Fruit fly (Drosophila melanogaster) whole organism, embryonic: ENCODE results near the gene CG13482.
A peak's percentile ranks its signal among the peaks of the same experiment; 100 is the strongest.

ENCODE experiments used
- Abd-B ChIP-seq: fragments of 200-800 bp; sonication (Bioruptor generic); optimal IDR thresholded peaks from 2 replicates; lab custom pipeline; 2018; ENCODE audit warnings: missing biosample characterization, mild to moderate bottlenecking, missing genetic modification characterization, moderate library complexity
- Atf6 ChIP-seq: fragments of 200-800 bp; sonication (Bioruptor generic); IDR thresholded peaks from 2 replicates; pipeline ENCODE4 v1.3.6; 2022; ENCODE audit warnings: missing biosample characterization, missing genetic modification characterization
- BEAF-32 ChIP-seq: fragments of 200-800 bp; sonication (Bioruptor generic); optimal IDR thresholded peaks from 3 replicates; lab custom pipeline; 2017; ENCODE audit warnings: missing biosample characterization, missing genetic modification characterization, mild to moderate bottlenecking, moderate library complexity, missing genetic modification reagents
- CG10209 ChIP-seq: fragments of 200-800 bp; sonication (Bioruptor generic); optimal IDR thresholded peaks from 3 replicates; lab custom pipeline; 2017; ENCODE audit warnings: missing biosample characterization, mild to moderate bottlenecking, missing genetic modification characterization, missing genetic modification reagents
- CG10267 ChIP-seq: fragments of 200-800 bp; sonication (Bioruptor generic); optimal IDR thresholded peaks from 2 replicates; lab custom pipeline; 2018; ENCODE audit warnings: missing biosample characterization, mild to moderate bottlenecking, missing genetic modification characterization, moderate library complexity
- CG10431 ChIP-seq: fragments of 200-800 bp; sonication (Bioruptor generic); optimal IDR thresholded peaks from 3 replicates; lab custom pipeline; 2018; ENCODE audit warnings: missing biosample characterization, mild to moderate bottlenecking, missing genetic modification characterization
- CG10462 ChIP-seq: fragments of 200-800 bp; sonication (Bioruptor generic); optimal IDR thresholded peaks from 2 replicates; lab custom pipeline; 2016; ENCODE audit warnings: missing biosample characterization, missing genetic modification characterization
- CG10543 ChIP-seq: fragments of 200-800 bp; sonication (Bioruptor generic); optimal IDR thresholded peaks from 3 replicates; lab custom pipeline; 2017; ENCODE audit warnings: missing biosample characterization, mild to moderate bottlenecking, missing genetic modification characterization, moderate library complexity
- CG10565 ChIP-seq: fragments of 200-800 bp; sonication (Bioruptor generic); optimal IDR thresholded peaks from 3 replicates; lab custom pipeline; 2016; ENCODE audit warnings: missing biosample characterization, mild to moderate bottlenecking, missing genetic modification characterization
- CG10959 ChIP-seq: fragments of 200-800 bp; sonication (Bioruptor generic); IDR thresholded peaks from 2 replicates; pipeline ENCODE4 v1.3.6; 2022; ENCODE audit warnings: missing biosample characterization, missing genetic modification characterization
- CG10979 ChIP-seq: fragments of 200-800 bp; sonication (Bioruptor generic); optimal IDR thresholded peaks from 2 replicates; lab custom pipeline; 2018; ENCODE audit warnings: missing biosample characterization, mild to moderate bottlenecking, missing genetic modification characterization, moderate library complexity
- CG14014 ChIP-seq: fragments of 200-800 bp; sonication (Bioruptor generic); IDR thresholded peaks from 2 replicates; pipeline ENCODE4 v1.3.6; 2022; ENCODE audit warnings: missing biosample characterization, missing genetic modification characterization
- CG1529 ChIP-seq: fragments of 200-800 bp; sonication (Bioruptor generic); optimal IDR thresholded peaks from 3 replicates; lab custom pipeline; 2018; ENCODE audit warnings: missing biosample characterization, missing genetic modification characterization
- CG17361 ChIP-seq: fragments of 200-800 bp; sonication (Bioruptor generic); IDR thresholded peaks from 3 replicates; pipeline ENCODE4 v1.3.6; 2022; ENCODE audit warnings: missing biosample characterization, missing genetic modification characterization
- CG2712 ChIP-seq: fragments of 200-800 bp; optimal IDR thresholded peaks from 3 replicates; lab custom pipeline; 2019; ENCODE audit warnings: missing biosample characterization, mild to moderate bottlenecking, missing genetic modification characterization, moderate library complexity
- CG2875 ChIP-seq: fragments of 200-800 bp; sonication (Bioruptor generic); optimal IDR thresholded peaks from 2 replicates; lab custom pipeline; 2017; ENCODE audit warnings: missing biosample characterization, mild to moderate bottlenecking, missing genetic modification characterization, missing genetic modification reagents
- CG30403 ChIP-seq: fragments of 200-800 bp; sonication (Bioruptor generic); optimal IDR thresholded peaks from 3 replicates; lab custom pipeline; 2016; ENCODE audit warnings: missing biosample characterization, missing genetic modification characterization
- CG32767 ChIP-seq: fragments of 200-800 bp; sonication (Bioruptor generic); IDR thresholded peaks from 2 replicates; pipeline ENCODE4 v1.3.6; 2022; ENCODE audit warnings: missing biosample characterization, missing genetic modification characterization
- CG7271 ChIP-seq: fragments of 200-800 bp; sonication (Bioruptor generic); optimal IDR thresholded peaks from 2 replicates; lab custom pipeline; 2018; ENCODE audit warnings: missing biosample characterization, mild to moderate bottlenecking, missing genetic modification characterization, moderate library complexity
- CG8388 ChIP-seq: fragments of 200-800 bp; sonication (Bioruptor generic); optimal IDR thresholded peaks from 2 replicates; lab custom pipeline; 2019; ENCODE audit warnings: missing biosample characterization, mild to moderate bottlenecking, missing genetic modification characterization, moderate library complexity
- CG9437 ChIP-seq: fragments of 200-800 bp; sonication (Bioruptor generic); optimal IDR thresholded peaks from 2 replicates; lab custom pipeline; 2018; ENCODE audit warnings: missing biosample characterization, mild to moderate bottlenecking, missing genetic modification characterization
- CG9797 ChIP-seq: fragments of 200-800 bp; sonication (Bioruptor generic); optimal IDR thresholded peaks from 3 replicates; lab custom pipeline; 2018; ENCODE audit warnings: missing biosample characterization, mild to moderate bottlenecking, missing genetic modification characterization
- CrebB ChIP-seq: fragments of 200-800 bp; sonication (Bioruptor generic); optimal IDR thresholded peaks from 3 replicates; lab custom pipeline; 2018; ENCODE audit warnings: missing biosample characterization, mild to moderate bottlenecking, missing genetic modification characterization
- Hr3 ChIP-seq: fragments of 200-800 bp; sonication (Bioruptor generic); optimal IDR thresholded peaks from 3 replicates; lab custom pipeline; 2016; ENCODE audit warnings: missing biosample characterization, missing genetic modification characterization
- Hr78 ChIP-seq, 2 experiments: fragments of 200-800 bp in 1 of 2; fragments of >200 bp in 1 of 2; sonication (Bioruptor generic) in 1 of 2; optimal IDR thresholded peaks; 2 replicates each; lab custom pipeline; 2017 to 2019; ENCODE audit warnings: missing biosample characterization in 2 of 2, missing genetic modification characterization in 2 of 2, mild to moderate bottlenecking in 1 of 2, moderate library complexity in 1 of 2
- Jarid2 ChIP-seq: fragments of 200-800 bp; sonication (Bioruptor generic); optimal IDR thresholded peaks from 3 replicates; lab custom pipeline; 2017; ENCODE audit warnings: mild to moderate bottlenecking, missing biosample characterization, missing genetic modification reagents, missing genetic modification characterization
- Lhr ChIP-seq: fragments of 200-800 bp; sonication (Bioruptor generic); optimal IDR thresholded peaks from 3 replicates; lab custom pipeline; 2017; ENCODE audit warnings: mild to moderate bottlenecking, missing biosample characterization, missing genetic modification reagents, missing genetic modification characterization
- Lpt ChIP-seq: fragments of >200 bp; optimal IDR thresholded peaks from 2 replicates; lab custom pipeline; 2018; ENCODE audit warnings: missing biosample characterization, missing genetic modification characterization
- NFAT ChIP-seq: fragments of 200-800 bp; sonication (Bioruptor generic); IDR thresholded peaks from 2 replicates; pipeline ENCODE4 v1.3.6; 2022; ENCODE audit warnings: missing biosample characterization, missing genetic modification characterization
- Optix ChIP-seq: fragments of 200-800 bp; sonication (Bioruptor generic); IDR thresholded peaks from 3 replicates; pipeline ENCODE4 v1.3.6; 2022; ENCODE audit warnings: missing biosample characterization, missing genetic modification characterization
- Ptx1 ChIP-seq: fragments of 200-800 bp; sonication (Bioruptor generic); IDR thresholded peaks from 2 replicates; pipeline ENCODE4 v1.3.6; 2022; ENCODE audit warnings: missing biosample characterization, missing genetic modification characterization
- Vsx1 ChIP-seq: fragments of 200-800 bp; sonication (Bioruptor generic); optimal IDR thresholded peaks from 2 replicates; lab custom pipeline; 2017; ENCODE audit warnings: missing biosample characterization, mild to moderate bottlenecking, missing genetic modification characterization, missing genetic modification reagents
- ato ChIP-seq: fragments of 200-800 bp; sonication (Bioruptor generic); IDR thresholded peaks from 2 replicates; pipeline ENCODE4 v1.3.6; 2022; ENCODE audit warnings: missing biosample characterization, missing genetic modification characterization; ENCODE audit not compliant: partially characterized antibody
- caup ChIP-seq: fragments of 200-800 bp; sonication (Bioruptor generic); optimal IDR thresholded peaks from 3 replicates; lab custom pipeline; 2017; ENCODE audit warnings: missing biosample characterization, mild to moderate bottlenecking, missing genetic modification characterization, moderate library complexity; ENCODE audit not compliant: severe bottlenecking
- da ChIP-seq: fragments of 200-800 bp; sonication (Bioruptor generic); optimal IDR thresholded peaks from 2 replicates; lab custom pipeline; 2016; ENCODE audit warnings: missing biosample characterization, missing genetic modification characterization
- dmrt99B ChIP-seq: fragments of 200-800 bp; sonication (Bioruptor generic); optimal IDR thresholded peaks from 2 replicates; lab custom pipeline; 2018; ENCODE audit warnings: missing biosample characterization, mild to moderate bottlenecking, missing genetic modification characterization, moderate library complexity
- ewg ChIP-seq: fragments of 200-800 bp; sonication (Bioruptor generic); optimal IDR thresholded peaks from 3 replicates; lab custom pipeline; 2017; ENCODE audit warnings: mild to moderate bottlenecking, missing biosample characterization, missing genetic modification reagents, missing genetic modification characterization
- fd102C ChIP-seq: fragments of 200-800 bp; sonication (Bioruptor generic); optimal IDR thresholded peaks from 2 replicates; lab custom pipeline; 2018; ENCODE audit warnings: missing biosample characterization, mild to moderate bottlenecking, missing genetic modification characterization, moderate library complexity
- fd64A ChIP-seq: fragments of 200-800 bp; sonication (Bioruptor generic); optimal IDR thresholded peaks from 3 replicates; lab custom pipeline; 2018; ENCODE audit warnings: missing biosample characterization, mild to moderate bottlenecking, missing genetic modification characterization
- fru ChIP-seq: fragments of >200 bp; optimal IDR thresholded peaks from 2 replicates; lab custom pipeline; 2017
- gem ChIP-seq: fragments of 200-800 bp; sonication (Bioruptor generic); optimal IDR thresholded peaks from 2 replicates; lab custom pipeline; 2019; ENCODE audit warnings: missing biosample characterization, mild to moderate bottlenecking, missing genetic modification characterization, moderate library complexity
- jigr1 ChIP-seq: fragments of 200-800 bp; sonication (Bioruptor generic); IDR thresholded peaks from 3 replicates; pipeline ENCODE4 v1.3.6; 2022; ENCODE audit warnings: missing biosample characterization, missing genetic modification characterization
- nerfin-2 ChIP-seq: fragments of 200-800 bp; sonication (Bioruptor generic); IDR thresholded peaks from 2 replicates; pipeline ENCODE4 v1.3.6; 2022; ENCODE audit warnings: missing biosample characterization, missing genetic modification characterization; ENCODE audit not compliant: partially characterized antibody
- pan ChIP-seq, 4 experiments: fragments of >200 bp in 3 of 4; fragments of 200-800 bp in 1 of 4; sonication (Bioruptor generic) in 1 of 4; optimal IDR thresholded peaks in 3 of 4; IDR thresholded peaks in 1 of 4; 2 replicates each; pipeline versions ENCODE4 v1.3.6 to Lab custom; 2017 to 2022; ENCODE audit warnings: missing biosample characterization in 2 of 4, missing genetic modification characterization in 2 of 4, mixed read lengths in 1 of 4
- peb ChIP-seq: fragments of 200-800 bp; sonication (Bioruptor generic); IDR thresholded peaks from 2 replicates; pipeline ENCODE4 v1.3.6; 2022; ENCODE audit warnings: missing biosample characterization, missing genetic modification characterization
- rib ChIP-seq: fragments of 200-800 bp; sonication (Bioruptor generic); IDR thresholded peaks from 2 replicates; pipeline ENCODE4 v1.3.6; 2022; ENCODE audit warnings: missing biosample characterization, missing genetic modification characterization
- shn ChIP-seq: fragments of 200-800 bp; sonication (Bioruptor generic); optimal IDR thresholded peaks from 3 replicates; lab custom pipeline; 2016; ENCODE audit warnings: missing biosample characterization, missing genetic modification characterization
- vnd ChIP-seq: fragments of 200-800 bp; sonication (Bioruptor generic); IDR thresholded peaks from 3 replicates; pipeline ENCODE4 v1.3.6; 2022; ENCODE audit warnings: missing biosample characterization, missing genetic modification characterization; ENCODE audit not compliant: partially characterized antibody
- z ChIP-seq: fragments of 200-800 bp; sonication (Bioruptor generic); IDR thresholded peaks from 3 replicates; pipeline ENCODE4 v1.3.6; 2022; ENCODE audit warnings: missing biosample characterization, missing genetic modification characterization

Gene CG13482

dm6 chr3L:14366124-14366523, 37.0 kb downstream of the CG13482 start (continued):
- TF ChIP-seq Lpt (no peak), CG10959 (no peak), nerfin-2 (GFP tag; lab: Robert Waterston, UW) (no peak), Optix (GFP tag; lab: Robert Waterston, UW) (peak; percentile 40; the same call in 1 of the 3 replicates), CG10267 (tag; lab: Kevin White, UChicago) (peak; percentile 35), CG10431 (peak; percentile 81), BEAF-32 (GFP tag; lab: Kevin White, UChicago) (no peak), vnd (GFP tag; lab: Robert Waterston, UW) (no peak), CG8388 (GFP tag; lab: Kevin White, UChicago) (peak; percentile 49), CG2875 (GFP tag; lab: Kevin White, UChicago) (peak; percentile 83), fd102C (no peak), CG9437 (GFP tag; lab: Kevin White, UChicago) (no peak), ato (GFP tag; lab: Robert Waterston, UW) (no peak), CG17361 (GFP tag; lab: Robert Waterston, UW) (peak; percentile 52; the same call in 2 of the 3 replicates), fd64A (peak; percentile 94), pan (optimal IDR thresholded peaks at IDR 0.05; lab: Kevin White, UChicago) (no peak), pan (GFP tag; optimal IDR thresholded peaks at IDR 0.05 in 1 of 2, IDR thresholded peaks at IDR 0.05 in 1 of 2) (peak in 1 of 2 experiments; percentile 70), CrebB (tag; lab: Kevin White, UChicago) (peak; percentile 78), CG2712 (peak; percentile 71), CG30403 (GFP tag; lab: Kevin White, UChicago) (no peak), jigr1 (no peak), Vsx1 (GFP tag; lab: Kevin White, UChicago) (peak; percentile 91), Hr78 (GFP tag; optimal IDR thresholded peaks at IDR 0.05; lab: Kevin White, UChicago) (peak in 1 of 2 experiments; percentile 97), gem (tag; lab: Kevin White, UChicago) (peak; percentile 56), Ptx1 (peak; percentile 27; the same call in 1 of the 2 replicates), CG10565 (GFP tag; lab: Kevin White, UChicago) (no peak), peb (GFP tag; lab: Robert Waterston, UW) (no peak), rib (0 out of 2 replicates have a peak, but pooled peaks have one; percentile 49), shn (GFP tag; lab: Kevin White, UChicago) (no peak), CG10462 (peak; percentile 7), CG10979 (tag; lab: Kevin White, UChicago) (peak; percentile 58), Atf6 (0 out of 2 replicates have a peak, but pooled peaks have one; percentile 43), CG1529 (GFP tag; lab: Kevin White, UChicago) (peak; percentile 85), z (GFP tag; lab: Robert Waterston, UW) (no peak; the same call in 2 of the 3 replicates), dmrt99B (tag; lab: Kevin White, UChicago) (peak; percentile 70), CG10209 (peak; percentile 65), Hr3 (GFP tag; lab: Kevin White, UChicago) (no peak), Abd-B (GFP tag; lab: Kevin White, UChicago) (no peak), Jarid2 (GFP tag; lab: Kevin White, UChicago) (peak; percentile 15), CG32767 (GFP tag; lab: Robert Waterston, UW) (no peak), CG10543 (GFP tag; lab: Kevin White, UChicago) (peak; percentile 77), CG7271 (no peak), CG9797 (GFP tag; lab: Kevin White, UChicago) (no peak), da (GFP tag; lab: Kevin White, UChicago) (no peak), Lhr (peak; percentile 60), CG14014 (GFP tag; lab: Robert Waterston, UW) (0 out of 2 replicates have a peak, but pooled peaks have one; percentile 45), ewg (GFP tag; lab: Kevin White, UChicago) (peak; percentile 43), NFAT (GFP tag; lab: Robert Waterston, UW) (no peak), caup (GFP tag; lab: Kevin White, UChicago) (peak; percentile 50), fru (lab: Kevin White, UChicago) (no peak)
